Fruit fly (Drosophila melanogaster) Kc167 (cell line): ENCODE measurements around the gene Acyp.

Experiments used
- Myc ChIP-seq: fragments of >200 bp; optimal IDR thresholded peaks from 2 replicates; lab custom pipeline; 2017; ENCODE audit warnings: missing external identifiers
- Sin3A ChIP-seq: fragments of >200 bp; optimal IDR thresholded peaks from 2 replicates; lab custom pipeline; 2018; ENCODE audit warnings: missing external identifiers
- h ChIP-seq: fragments of >200 bp; optimal IDR thresholded peaks from 3 replicates; lab custom pipeline; 2018; ENCODE audit warnings: missing external identifiers
- insv ChIP-seq: fragments of >200 bp; optimal IDR thresholded peaks from 3 replicates; lab custom pipeline; 2018; ENCODE audit warnings: missing external identifiers
- psq ChIP-seq: fragments of >200 bp; optimal IDR thresholded peaks from 2 replicates; lab custom pipeline; 2017; ENCODE audit warnings: missing external identifiers
- ttk ChIP-seq: sonication (Bioruptor generic); optimal IDR thresholded peaks from 2 replicates; lab custom pipeline; 2017; ENCODE audit warnings: missing external identifiers

The Acyp gene

DNA sequence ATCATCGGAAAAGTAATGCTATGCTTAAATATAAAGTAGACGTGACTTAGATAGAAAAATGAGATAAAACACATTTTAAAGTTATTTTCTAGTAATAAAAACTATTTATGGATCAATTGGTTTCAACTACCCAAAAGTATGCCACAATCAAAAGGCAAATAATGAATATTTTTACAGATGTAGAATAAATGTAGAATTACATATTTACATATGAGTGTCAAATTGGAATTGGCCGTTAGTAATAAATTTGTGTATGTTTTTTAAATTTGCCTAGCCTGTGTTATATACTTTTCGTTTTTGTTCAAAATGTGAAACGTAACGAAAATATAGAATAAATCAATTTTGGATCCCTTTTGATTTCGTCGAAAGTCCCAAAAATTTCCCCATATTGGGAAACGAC is at the start of gene Acyp:
Gene Acyp, plus strand, starts transcription at position 301 of the 400 bp plus-strand sequence.
- TF ChIP-seq insv (lab: Kevin White, UChicago): no peak
- TF ChIP-seq Myc (lab: Kevin White, UChicago): no peak
- TF ChIP-seq Sin3A (lab: Kevin White, UChicago): no peak
- TF ChIP-seq ttk (lab: Kevin White, UChicago): no peak
- TF ChIP-seq psq (lab: Kevin White, UChicago): no peak
- TF ChIP-seq h (lab: Kevin White, UChicago): no peak

- no peak for TF ChIP-seq Myc (lab: Kevin White, UChicago)
- no peak for TF ChIP-seq ttk (lab: Kevin White, UChicago)
- no peak for TF ChIP-seq h (lab: Kevin White, UChicago)
- no peak for TF ChIP-seq Sin3A (lab: Kevin White, UChicago)
- TF ChIP-seq insv (lab: Kevin White, UChicago): no peak
- no peak for TF ChIP-seq psq (lab: Kevin White, UChicago)
These were observed 44.2 kb upstream of the Acyp start for dm6 chr2L:13867653-13868052.

dm6 chr2L:13869400-13869799 is 42.5 kb upstream of the Acyp start:
- TF ChIP-seq insv (lab: Kevin White, UChicago): no peak
- TF ChIP-seq psq (lab: Kevin White, UChicago): no peak
- no peak for TF ChIP-seq Sin3A (lab: Kevin White, UChicago)
- TF ChIP-seq Myc (lab: Kevin White, UChicago): no peak
- TF ChIP-seq ttk (lab: Kevin White, UChicago): no peak

DNA sequence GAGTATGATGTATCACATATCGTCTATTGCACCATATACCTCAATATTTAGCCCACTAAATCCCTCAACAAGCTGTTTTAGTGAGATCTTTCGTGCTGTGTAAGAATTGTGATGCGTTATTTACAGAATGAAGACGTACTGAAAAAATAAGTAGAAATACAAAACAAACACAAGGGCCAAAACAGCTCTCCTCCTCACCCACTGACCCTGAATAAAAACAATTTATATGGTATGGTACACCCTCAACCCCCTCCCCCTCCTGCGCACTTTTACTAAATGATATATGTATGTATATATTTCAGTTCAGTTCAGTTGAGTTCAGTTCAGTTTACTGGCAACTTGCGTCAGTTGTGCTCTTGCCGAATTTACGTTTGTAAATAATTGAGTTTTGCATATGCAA is 38.7 kb upstream of the Acyp start:
- TF ChIP-seq insv (lab: Kevin White, UChicago): no peak
- no peak for TF ChIP-seq h (lab: Kevin White, UChicago)
- TF ChIP-seq Sin3A (lab: Kevin White, UChicago): no peak
- TF ChIP-seq ttk (lab: Kevin White, UChicago): no peak
- no peak for TF ChIP-seq psq (lab: Kevin White, UChicago)
- no peak for TF ChIP-seq Myc (lab: Kevin White, UChicago)

DNA sequence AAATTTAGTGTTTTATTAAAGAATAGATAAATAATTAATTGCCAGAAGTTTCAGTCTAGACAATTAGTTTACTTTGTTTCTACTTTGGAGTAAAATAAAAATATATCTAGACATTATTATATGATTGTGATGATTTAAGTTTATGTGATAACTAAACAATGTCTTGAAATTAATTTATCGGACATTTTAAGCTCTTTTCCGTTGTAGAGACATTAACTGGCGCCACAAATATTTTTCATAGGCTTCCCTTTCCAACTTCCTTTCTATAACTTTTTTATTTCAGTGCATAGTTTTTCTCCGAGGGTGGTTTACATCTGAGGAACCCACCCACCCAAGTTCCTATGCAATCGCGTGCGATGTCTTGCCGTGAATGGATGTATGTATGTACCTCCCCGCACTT is 35.2 kb upstream of the Acyp start:
- TF ChIP-seq insv (lab: Kevin White, UChicago) (no peak), Myc (lab: Kevin White, UChicago) (no peak), h (lab: Kevin White, UChicago) (no peak), psq (lab: Kevin White, UChicago) (no peak), Sin3A (lab: Kevin White, UChicago) (no peak), ttk (lab: Kevin White, UChicago) (no peak)

DNA sequence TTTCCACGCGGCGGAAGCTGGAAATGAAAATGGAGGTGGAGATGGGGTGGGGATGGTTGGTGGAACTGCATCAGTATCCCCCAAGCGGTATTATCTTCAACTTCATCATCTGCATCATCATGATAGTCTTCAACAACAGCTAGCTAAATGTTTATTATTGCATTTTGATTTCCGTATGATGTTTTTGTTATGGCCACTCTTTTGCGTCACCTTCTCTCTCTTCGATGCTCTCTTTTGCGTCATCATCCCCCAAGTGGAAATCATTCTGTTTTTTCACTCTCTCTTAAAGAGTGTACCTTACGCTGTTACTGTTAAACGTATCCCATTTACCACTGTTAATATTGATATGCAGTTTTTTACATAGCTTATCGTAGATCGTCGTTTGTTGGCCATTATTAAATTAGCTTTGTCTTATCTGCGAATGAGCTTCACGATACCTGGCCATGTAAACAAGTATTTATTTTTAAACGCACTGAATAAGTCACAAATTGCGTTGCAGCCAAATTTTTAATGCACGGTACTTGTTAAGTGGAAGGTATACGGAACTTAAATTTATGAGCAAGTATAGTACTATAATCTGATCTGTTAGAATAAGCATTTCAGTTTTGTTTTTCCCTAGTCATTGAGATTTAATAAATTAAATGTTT is 33.8 kb upstream of the Acyp start:
- TF ChIP-seq insv (lab: Kevin White, UChicago) (no peak), Sin3A (lab: Kevin White, UChicago) (no peak), ttk (lab: Kevin White, UChicago) (no peak), Myc (lab: Kevin White, UChicago) (no peak), h (lab: Kevin White, UChicago) (no peak), psq (lab: Kevin White, UChicago) (no peak)

dm6 chr2L:13878801-13879200 is 33.1 kb upstream of the Acyp start:
- TF ChIP-seq Myc (lab: Kevin White, UChicago) (no peak), h (lab: Kevin White, UChicago) (no peak), Sin3A (lab: Kevin White, UChicago) (no peak), psq (lab: Kevin White, UChicago) (no peak), insv (lab: Kevin White, UChicago) (no peak), ttk (lab: Kevin White, UChicago) (no peak)

DNA sequence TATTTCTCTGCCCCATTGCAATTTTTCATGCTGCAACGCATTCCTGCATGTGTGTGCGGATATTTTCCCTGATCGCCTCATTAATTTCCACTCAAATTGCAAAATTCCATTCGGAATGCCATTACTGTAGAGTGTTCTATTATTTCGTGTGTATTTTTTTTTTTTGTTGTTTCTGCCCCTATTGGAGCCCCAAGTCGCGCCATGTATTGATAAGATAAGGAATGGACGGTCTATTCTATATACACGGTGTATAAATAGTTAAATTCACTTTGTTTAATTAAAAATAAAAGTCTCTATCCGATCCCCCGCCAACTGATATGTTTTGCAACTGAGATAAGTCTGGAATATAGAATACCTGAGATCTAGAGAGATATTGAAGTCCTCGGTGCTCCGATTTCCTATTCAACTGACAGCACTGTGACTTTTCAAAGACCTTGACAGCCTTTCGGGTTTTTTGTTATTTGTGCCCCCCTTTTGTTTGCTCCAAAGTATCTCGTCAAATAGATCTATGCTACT is 30.4 kb upstream of the Acyp start:
- TF ChIP-seq insv (lab: Kevin White, UChicago) (no peak), psq (lab: Kevin White, UChicago) (no peak), h (lab: Kevin White, UChicago) (no peak), Sin3A (lab: Kevin White, UChicago) (no peak), Myc (lab: Kevin White, UChicago) (no peak), ttk (lab: Kevin White, UChicago) (no peak)

DNA sequence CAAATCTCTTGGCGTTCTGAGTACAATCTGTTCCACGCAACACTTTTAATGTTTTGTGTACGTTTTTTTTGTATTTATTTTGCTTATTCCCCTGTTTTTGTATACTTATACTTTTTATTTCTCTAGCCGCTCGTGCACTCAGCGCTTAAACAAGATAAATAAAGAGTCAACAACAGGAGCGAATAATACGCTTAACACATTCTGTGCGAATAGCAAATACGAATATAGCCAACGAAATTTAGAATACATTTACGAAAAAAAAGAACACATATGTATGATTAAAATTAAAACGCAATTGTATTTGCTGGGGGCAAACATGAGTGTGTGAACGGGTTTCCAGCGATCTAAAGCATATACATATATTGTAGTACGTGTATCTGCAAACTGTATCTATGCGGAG is 29.9 kb upstream of the Acyp start:
- TF ChIP-seq ttk (lab: Kevin White, UChicago): no peak
- TF ChIP-seq insv (lab: Kevin White, UChicago): no peak
- no peak for TF ChIP-seq Sin3A (lab: Kevin White, UChicago)
- no peak for TF ChIP-seq h (lab: Kevin White, UChicago)
- TF ChIP-seq Myc (lab: Kevin White, UChicago): no peak
- TF ChIP-seq psq (lab: Kevin White, UChicago): no peak

- TF ChIP-seq h (lab: Kevin White, UChicago) (no peak), insv (lab: Kevin White, UChicago) (no peak), ttk (lab: Kevin White, UChicago) (no peak), Sin3A (lab: Kevin White, UChicago) (no peak), psq (lab: Kevin White, UChicago) (no peak), Myc (lab: Kevin White, UChicago) (no peak)
These were observed 27.7 kb upstream of the Acyp start for dm6 chr2L:13884063-13884656.

DNA sequence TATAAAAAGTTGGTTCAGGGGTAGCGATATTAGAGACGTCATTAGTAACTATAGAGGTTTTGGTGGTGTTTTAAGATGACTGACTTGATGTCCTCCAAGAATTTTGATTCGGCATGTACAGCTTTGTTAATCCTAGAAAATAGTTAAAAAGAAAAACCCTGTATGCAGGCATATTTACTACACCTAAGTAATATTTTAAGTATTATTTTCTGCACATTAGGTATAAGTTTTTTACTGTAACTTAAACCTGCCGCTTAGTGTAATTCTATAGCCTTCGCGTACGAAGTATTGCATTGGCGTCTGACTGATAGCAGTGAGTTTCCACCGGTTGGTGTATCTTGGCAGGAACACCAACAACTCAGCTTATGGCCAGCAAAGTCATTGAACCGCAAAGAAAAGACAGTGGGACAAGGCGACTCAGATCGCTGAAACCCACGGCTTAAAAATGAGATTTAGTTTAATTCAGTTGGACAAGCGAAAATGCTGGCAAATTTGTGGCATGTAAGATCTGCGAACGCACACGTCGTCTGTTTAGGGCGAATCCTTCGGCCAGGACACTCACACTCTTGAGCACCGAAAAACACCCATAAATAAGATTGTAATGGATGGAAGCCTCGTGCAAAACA is 27.1 kb upstream of the Acyp start:
- no peak for TF ChIP-seq ttk (lab: Kevin White, UChicago)
- TF ChIP-seq insv (lab: Kevin White, UChicago): no peak
- TF ChIP-seq Sin3A (lab: Kevin White, UChicago): no peak
- no peak for TF ChIP-seq Myc (lab: Kevin White, UChicago)
